Fruit fly (Drosophila melanogaster) whole organism: Measurements from ENCODE around the gene Brd7-9.

Source experiments
- CG8478 ChIP-seq: fragments of >200 bp; optimal IDR thresholded peaks from 2 replicates; lab custom pipeline; 2018; ENCODE audit warnings: inconsistent platforms
- pan ChIP-seq: fragments of >200 bp; optimal IDR thresholded peaks from 2 replicates; lab custom pipeline; 2017
- psq ChIP-seq: fragments of >200 bp; optimal IDR thresholded peaks from 2 replicates; lab custom pipeline; 2017

dm6 chr2L:7828901-7829300 is 46.2 kb downstream of the Brd7-9 start:
- TF ChIP-seq psq (lab: Kevin White, UChicago), result no peak
- TF ChIP-seq pan (lab: Kevin White, UChicago), result no peak
- no peak for TF ChIP-seq CG8478 (lab: Kevin White, UChicago)
